Worm (Caenorhabditis elegans) whole organism, L1 larva: ENCODE results near the gene col-151.

Experiments
- F16B12.6 ChIP-seq: fragments of 150-350 bp; optimal IDR thresholded peaks from 2 replicates; lab custom pipeline; 2014; ENCODE audit warnings: missing biosample characterization, missing genetic modification characterization
- Y116A8C.19 ChIP-seq: sonication (generic microtip); optimal IDR thresholded peaks from 2 replicates; lab custom pipeline; 2016; ENCODE audit warnings: missing compliant biosample characterization, missing genetic modification characterization, borderline replicate concordance
- aha-1 ChIP-seq: fragments of 150-350 bp; optimal IDR thresholded peaks from 2 replicates; lab custom pipeline; 2014; ENCODE audit warnings: missing biosample characterization, missing genetic modification characterization
- blmp-1 ChIP-seq: fragments of 150-350 bp; optimal IDR thresholded peaks from 2 replicates; lab custom pipeline; 2014; ENCODE audit warnings: missing biosample characterization, missing genetic modification characterization
- ceh-63 ChIP-seq: fragments of 200-800 bp; sonication (Bioruptor generic); optimal IDR thresholded peaks from 2 replicates; lab custom pipeline; 2018; ENCODE audit warnings: mild to moderate bottlenecking, missing genetic modification characterization, missing compliant biosample characterization
- ceh-8 ChIP-seq: fragments of 200-800 bp; sonication (Bioruptor generic); optimal IDR thresholded peaks from 2 replicates; lab custom pipeline; 2018; ENCODE audit warnings: mild to moderate bottlenecking, missing genetic modification characterization, moderate library complexity, missing compliant biosample characterization
- ceh-88 ChIP-seq: fragments of 200-800 bp; sonication (Bioruptor generic); IDR thresholded peaks from 2 replicates; pipeline ENCODE4 v1.3.6; 2022; ENCODE audit warnings: missing genetic modification characterization, missing compliant biosample characterization
- ceh-90 ChIP-seq: sonication (generic microtip); optimal IDR thresholded peaks from 2 replicates; lab custom pipeline; 2016; ENCODE audit warnings: missing genetic modification characterization, missing compliant biosample characterization
- ces-1 ChIP-seq: fragments of 150-350 bp; optimal IDR thresholded peaks from 2 replicates; lab custom pipeline; 2014; ENCODE audit warnings: missing biosample characterization, missing genetic modification reagents, missing genetic modification characterization
- dsc-1 ChIP-seq: sonication (generic microtip); optimal IDR thresholded peaks from 2 replicates; lab custom pipeline; 2016; ENCODE audit warnings: mild to moderate bottlenecking, missing genetic modification characterization, missing compliant biosample characterization
- efl-3 ChIP-seq: fragments of 200-800 bp; sonication (Bioruptor generic); optimal IDR thresholded peaks from 2 replicates; lab custom pipeline; 2018; ENCODE audit warnings: mild to moderate bottlenecking, missing genetic modification characterization, missing compliant biosample characterization
- egl-27 ChIP-seq, 2 experiments: fragments of 150-350 bp in 1 of 2; sonication (generic microtip); optimal IDR thresholded peaks; 3 replicates each; lab custom pipeline; 2017 to 2018; ENCODE audit warnings: missing biosample characterization in 2 of 2, missing genetic modification characterization in 2 of 2, missing genetic modification reagents in 2 of 2
- elt-2 ChIP-seq: sonication (generic microtip); optimal IDR thresholded peaks from 2 replicates; lab custom pipeline; 2016; ENCODE audit warnings: missing genetic modification characterization, mild to moderate bottlenecking, inconsistent platforms, missing compliant biosample characterization, missing genetic modification reagents
- elt-3 ChIP-seq, 6 experiments: fragments of 150-350 bp in 1 of 6; sonication (generic microtip); optimal IDR thresholded peaks; 2 replicates each; lab custom pipeline; 2017 to 2018; ENCODE audit warnings: missing biosample characterization in 6 of 6, missing genetic modification characterization in 6 of 6, inconsistent platforms in 1 of 6
- ets-5 ChIP-seq: fragments of 200-800 bp; sonication (Bioruptor generic); IDR thresholded peaks from 2 replicates; pipeline ENCODE4 v1.3.6; 2022; ENCODE audit warnings: missing genetic modification characterization, missing compliant biosample characterization
- grh-1 ChIP-seq: fragments of 200-800 bp; sonication (Bioruptor generic); IDR thresholded peaks from 2 replicates; pipeline ENCODE4 v1.3.6; 2022; ENCODE audit warnings: missing genetic modification reagents, missing genetic modification characterization, missing compliant biosample characterization
- hlh-4 ChIP-seq: sonication (generic microtip); optimal IDR thresholded peaks from 2 replicates; lab custom pipeline; 2016; ENCODE audit warnings: mild to moderate bottlenecking, missing genetic modification characterization, missing compliant biosample characterization
- hpl-2 ChIP-seq: fragments of 150-350 bp; optimal IDR thresholded peaks from 2 replicates; lab custom pipeline; 2014; ENCODE audit warnings: missing biosample characterization, missing genetic modification reagents, missing genetic modification characterization
- irx-1 ChIP-seq: sonication (generic microtip); optimal IDR thresholded peaks from 2 replicates; lab custom pipeline; 2016; ENCODE audit warnings: missing genetic modification characterization, missing compliant biosample characterization
- jun-1 ChIP-seq: fragments of 150-350 bp; optimal IDR thresholded peaks from 2 replicates; lab custom pipeline; 2014; ENCODE audit warnings: missing biosample characterization, missing genetic modification reagents, missing genetic modification characterization
- lin-13 ChIP-seq: fragments of 150-350 bp; optimal IDR thresholded peaks from 2 replicates; lab custom pipeline; 2014; ENCODE audit warnings: missing biosample characterization, missing genetic modification reagents, missing genetic modification characterization
- lin-14 ChIP-seq: fragments of 200-800 bp; sonication (Bioruptor generic); optimal IDR thresholded peaks from 2 replicates; lab custom pipeline; 2018; ENCODE audit warnings: mild to moderate bottlenecking, missing genetic modification characterization, moderate library complexity, missing compliant biosample characterization
- lin-35 ChIP-seq, 2 experiments: fragments of 150-350 bp; optimal IDR thresholded peaks; 2 replicates each; lab custom pipeline; 2014; ENCODE audit warnings: missing biosample characterization in 2 of 2, missing genetic modification characterization in 2 of 2, missing genetic modification reagents in 2 of 2
- lsy-2 ChIP-seq, 2 experiments: fragments of 150-350 bp; optimal IDR thresholded peaks; 2 replicates each; lab custom pipeline; 2014; ENCODE audit warnings: missing biosample characterization in 2 of 2, missing genetic modification characterization in 2 of 2
- mep-1 ChIP-seq: fragments of 150-350 bp; optimal IDR thresholded peaks from 2 replicates; lab custom pipeline; 2014; ENCODE audit warnings: missing biosample characterization, missing genetic modification characterization
- nhr-12 ChIP-seq: sonication (generic microtip); optimal IDR thresholded peaks from 2 replicates; lab custom pipeline; 2017; ENCODE audit warnings: missing biosample characterization, missing genetic modification characterization
- nhr-19 ChIP-seq: fragments of 200-800 bp; sonication (Bioruptor generic); conservative IDR thresholded peaks from 2 replicates; pipeline ENCODE4 v1.3.6; 2022; ENCODE audit warnings: missing genetic modification characterization, missing compliant biosample characterization
- nhr-20 ChIP-seq: sonication (generic microtip); optimal IDR thresholded peaks from 2 replicates; lab custom pipeline; 2016; ENCODE audit warnings: mild to moderate bottlenecking, missing genetic modification characterization, missing compliant biosample characterization
- nhr-71 ChIP-seq: sonication (generic microtip); optimal IDR thresholded peaks from 2 replicates; lab custom pipeline; 2016; ENCODE audit warnings: mild to moderate bottlenecking, missing genetic modification characterization, moderate library complexity, missing compliant biosample characterization
- nhr-76 ChIP-seq: sonication (generic microtip); optimal IDR thresholded peaks from 2 replicates; lab custom pipeline; 2017; ENCODE audit warnings: missing biosample characterization, missing genetic modification characterization
- nhr-85 ChIP-seq: sonication (generic microtip); peaks from one replicate; lab custom pipeline; 2016; ENCODE audit warnings: missing genetic modification characterization, inconsistent platforms, missing compliant biosample characterization
- nhr-90 ChIP-seq: sonication (generic microtip); optimal IDR thresholded peaks from 2 replicates; lab custom pipeline; 2016; ENCODE audit warnings: mild to moderate bottlenecking, missing genetic modification characterization, missing compliant biosample characterization; ENCODE audit not compliant: poor library complexity
- sup-37 ChIP-seq: fragments of 200-800 bp; sonication (Bioruptor generic); optimal IDR thresholded peaks from 2 replicates; lab custom pipeline; 2018; ENCODE audit warnings: mild to moderate bottlenecking, missing genetic modification characterization, missing compliant biosample characterization
- tlp-1 ChIP-seq: fragments of 150-350 bp; optimal IDR thresholded peaks from 2 replicates; lab custom pipeline; 2014; ENCODE audit warnings: missing biosample characterization, missing genetic modification characterization
- unc-130 ChIP-seq: fragments of 150-350 bp; optimal IDR thresholded peaks from 2 replicates; lab custom pipeline; 2017; ENCODE audit warnings: missing biosample characterization, missing genetic modification characterization, inconsistent platforms
- unc-30 ChIP-seq: sonication (generic microtip); optimal IDR thresholded peaks from 2 replicates; lab custom pipeline; 2017; ENCODE audit warnings: missing biosample characterization, missing genetic modification characterization
- unc-98 ChIP-seq: fragments of 200-800 bp; sonication (Bioruptor generic); IDR thresholded peaks from 2 replicates; pipeline ENCODE4 v1.3.6; 2022; ENCODE audit warnings: missing genetic modification characterization, missing compliant biosample characterization
- xbp-1 ChIP-seq: sonication (generic microtip); optimal IDR thresholded peaks from 2 replicates; lab custom pipeline; 2016; ENCODE audit warnings: missing genetic modification characterization, missing compliant biosample characterization
- zag-1 ChIP-seq: fragments of 150-350 bp; optimal IDR thresholded peaks from 2 replicates; lab custom pipeline; 2014; ENCODE audit warnings: missing biosample characterization, missing genetic modification characterization
- ztf-11 ChIP-seq, 2 experiments: sonication (generic microtip); optimal IDR thresholded peaks; 2 replicates each; lab custom pipeline; 2016 to 2017; ENCODE audit warnings: missing genetic modification characterization in 2 of 2, missing biosample characterization in 1 of 2, missing compliant biosample characterization in 1 of 2
- ztf-4 ChIP-seq: fragments of 150-350 bp; optimal IDR thresholded peaks from 2 replicates; lab custom pipeline; 2014; ENCODE audit warnings: missing biosample characterization, missing genetic modification characterization

col-151 gene

DNA sequence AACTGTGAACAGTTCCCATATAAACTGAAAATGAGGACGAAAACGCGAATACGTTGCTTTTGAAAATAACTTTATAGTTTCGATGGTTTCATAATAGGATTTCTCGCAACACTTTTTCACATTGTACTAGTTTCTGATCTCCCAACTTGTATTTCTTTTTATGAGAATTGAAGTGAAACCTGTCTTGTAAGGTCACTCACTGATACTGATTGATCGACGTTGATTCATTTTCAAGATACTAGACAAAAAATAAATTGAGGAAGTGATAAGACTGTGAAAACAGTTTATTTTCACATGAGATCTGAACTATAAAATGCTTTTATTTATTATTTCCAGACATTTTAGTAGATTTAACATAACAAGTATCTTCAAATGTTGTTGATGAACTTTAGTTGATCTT, 7.6 kb downstream of the col-151 start (continued):
- TF ChIP-seq tlp-1 (no peak), nhr-90 (tag; lab: Kevin White, UChicago) (no peak), nhr-76 (no peak), nhr-71 (tag; lab: Kevin White, UChicago) (no peak), hpl-2 (GFP tag; lab: Kevin White, UChicago) (no peak), nhr-20 (tag; lab: Kevin White, UChicago) (peak; percentile 35), ceh-8 (GFP tag; lab: Kevin White, UChicago) (no peak), xbp-1 (no peak), lin-35 (GFP tag; optimal IDR thresholded peaks at IDR 0.05; lab: Kevin White, UChicago) (no peak), ztf-4 (tag; lab: Kevin White, UChicago) (no peak), lin-14 (peak; percentile 57), nhr-12 (no peak), ces-1 (GFP tag; lab: Kevin White, UChicago) (no peak), nhr-85 (tag; lab: Kevin White, UChicago) (peak; percentile 86), ceh-90 (no peak), grh-1 (GFP tag; lab: Robert Waterston, UW) (peak; percentile 32; the same call in 1 of the 2 replicates), hlh-4 (tag; lab: Kevin White, UChicago) (no peak), F16B12.6 (tag; lab: Kevin White, UChicago) (no peak), efl-3 (GFP tag; lab: Kevin White, UChicago) (no peak), elt-3 (tag; optimal IDR thresholded peaks at IDR 0.05; lab: Kevin White, UChicago) (peak; percentile 47 to 85 (median 66)), lsy-2 (tag; optimal IDR thresholded peaks at IDR 0.05; lab: Kevin White, UChicago) (peak in 1 of 2 experiments; percentile 5), zag-1 (tag; lab: Kevin White, UChicago) (no peak)

DNA sequence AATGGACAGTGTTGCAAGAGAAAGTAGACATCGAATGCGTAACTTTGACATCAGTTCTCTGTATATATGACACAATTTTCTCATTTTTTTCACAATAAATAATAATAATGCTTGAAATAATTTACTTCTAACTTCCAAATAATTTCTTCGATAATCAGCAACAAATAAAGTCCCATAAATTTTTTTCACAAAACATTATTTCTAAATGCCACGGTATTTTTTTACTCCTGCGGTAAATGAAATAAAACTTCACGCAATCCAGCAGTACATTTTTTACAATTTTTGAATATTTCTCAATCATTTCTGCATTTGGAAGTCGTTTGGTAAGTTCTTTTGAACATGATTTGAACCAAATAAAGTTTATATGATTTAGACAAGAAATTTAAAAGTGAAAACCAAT, 11.1 kb downstream of the col-151 start, which contains the start of gene spe-10:
Gene spe-10, plus strand, starts transcription at position 301 of the 400 bp plus-strand sequence.
- TF ChIP-seq dsc-1 (tag; lab: Kevin White, UChicago), result no peak
- TF ChIP-seq lin-35 (GFP tag; optimal IDR thresholded peaks at IDR 0.05; lab: Kevin White, UChicago), result no peak
- no peak for TF ChIP-seq irx-1 (tag; lab: Kevin White, UChicago)
- no peak for TF ChIP-seq unc-30
- TF ChIP-seq ets-5 (GFP tag; lab: Robert Waterston, UW), result no peak
- TF ChIP-seq lin-13 (GFP tag; lab: Kevin White, UChicago), result no peak
- no peak for TF ChIP-seq ceh-88
- no peak for TF ChIP-seq elt-2
- TF ChIP-seq mep-1 (tag; lab: Kevin White, UChicago), result no peak
- no peak for TF ChIP-seq sup-37
- no peak for TF ChIP-seq jun-1 (tag; lab: Kevin White, UChicago)
- TF ChIP-seq lin-14, result no peak
- no peak for TF ChIP-seq grh-1 (GFP tag; lab: Robert Waterston, UW)
- TF ChIP-seq ztf-11 (tag; optimal IDR thresholded peaks at IDR 0.05; lab: Kevin White, UChicago), result no peak
- TF ChIP-seq, all 84 proteins: peak for 0

ce11 chrV:10382142-10382541, 12.9 kb downstream of the col-151 start, which contains the start of gene pqn-2:
pqn-2 (plus strand) TSS chrV:10382442.
- TF ChIP-seq Y116A8C.19 (tag; lab: Kevin White, UChicago) (no peak), egl-27 (tag; optimal IDR thresholded peaks at IDR 0.05; lab: Kevin White, UChicago) (no peak), ceh-63 (GFP tag; lab: Kevin White, UChicago) (no peak), unc-130 (no peak), ceh-8 (GFP tag; lab: Kevin White, UChicago) (no peak), unc-30 (no peak), nhr-71 (tag; lab: Kevin White, UChicago) (no peak), blmp-1 (tag; lab: Kevin White, UChicago) (no peak), unc-98 (GFP tag; lab: Robert Waterston, UW) (no peak), ceh-88 (no peak), jun-1 (tag; lab: Kevin White, UChicago) (no peak), dsc-1 (tag; lab: Kevin White, UChicago) (no peak), nhr-19 (GFP tag; lab: Robert Waterston, UW) (no peak), aha-1 (tag; lab: Kevin White, UChicago) (no peak), lin-13 (GFP tag; lab: Kevin White, UChicago) (no peak), ztf-4 (tag; lab: Kevin White, UChicago) (no peak)
- TF ChIP-seq, all 84 proteins: peak for 0
